Fruit fly (Drosophila melanogaster): ENCODE data around the gene CG15395.

DNA sequence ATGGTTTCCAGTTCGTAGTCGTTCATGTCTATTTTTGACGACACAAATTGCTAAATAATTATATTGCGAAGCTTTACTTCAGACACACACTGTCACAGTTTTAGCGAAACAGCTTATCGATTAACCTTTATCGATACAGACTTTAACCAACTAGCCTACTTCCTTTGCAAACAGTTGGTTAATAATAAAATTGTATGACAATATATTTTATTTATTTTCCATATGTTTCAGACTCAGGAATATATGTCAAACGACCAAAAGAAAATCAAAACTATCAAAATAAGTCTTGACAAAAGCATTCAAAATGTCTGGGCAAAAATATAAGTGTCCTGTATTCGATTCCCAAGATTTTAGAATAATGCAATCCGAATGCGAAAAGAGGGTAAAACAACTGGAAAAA is 37.8 kb downstream of the CG15395 start, which contains the start of the genes CG9962 and CG43851:
- TF ChIP-seq br (GFP tag; optimal IDR thresholded peaks at IDR 0.05) (no peak), Abd-B (GFP tag; optimal IDR thresholded peaks at IDR 0.05) (no peak), Hnf4 (GFP tag; optimal IDR thresholded peaks at IDR 0.05) (no peak), dsf (GFP tag; optimal IDR thresholded peaks at IDR 0.05; ENCODE audit: borderline replicate concordance) (no peak), GATAd (GFP tag; optimal IDR thresholded peaks at IDR 0.05) (no peak), Rel (GFP tag; optimal IDR thresholded peaks at IDR 0.05) (no peak), Rel (tag; optimal IDR thresholded peaks at IDR 0.05) (no peak), Mio (GFP tag; optimal IDR thresholded peaks at IDR 0.05) (no peak), Hr83 (GFP tag; optimal IDR thresholded peaks at IDR 0.05; ENCODE audit: poor library complexity, severe bottlenecking) (no peak)

Data from whole organism, wandering third instar larva.